ENCODE assay signal across 2 worm cellular contexts in the genomic region with DNA sequence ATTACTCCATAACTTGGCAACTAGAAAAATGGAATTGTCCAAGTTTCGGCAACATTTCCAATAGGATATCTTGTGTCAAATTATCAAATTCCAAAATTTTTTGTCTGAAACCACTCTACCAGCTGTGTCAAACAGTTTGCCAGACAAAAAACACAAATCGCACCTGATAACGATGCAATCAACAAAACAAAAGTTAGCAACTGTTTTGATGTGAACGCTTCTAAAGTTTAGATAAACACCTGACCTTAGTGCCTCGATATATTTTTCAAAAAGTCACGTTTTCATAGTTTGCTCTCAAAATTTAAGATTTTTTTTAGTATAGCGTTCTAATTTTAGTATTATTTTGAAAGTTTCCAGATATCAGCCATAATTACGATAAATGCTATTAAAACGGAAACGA.
TF ChIP-seq lines count a peak whose summit lies in the region.

No protein-coding gene starts in this region.

TF ChIP-seq in whole organism, L3 larva, 47 proteins besides CTCF, POLR2A, EP300 and RAD21:
- TF ChIP-seq nhr-28 (tag; optimal IDR thresholded peaks at IDR 0.05; lab: Kevin White, UChicago) (no peak), pha-4 (tag; optimal IDR thresholded peaks at IDR 0.05; lab: Kevin White, UChicago) (peak; percentile 21), ZK546.5 (tag; optimal IDR thresholded peaks at IDR 0.05; lab: Kevin White, UChicago) (no peak), sea-2 (GFP tag; optimal IDR thresholded peaks at IDR 0.05; lab: Kevin White, UChicago) (no peak)

TF ChIP-seq in whole organism, L4 larva, 104 proteins besides CTCF, POLR2A, EP300 and RAD21:
- TF ChIP-seq hlh-11 (tag; optimal IDR thresholded peaks at IDR 0.05; lab: Kevin White, UChicago) (peak; percentile 8), hlh-30 (tag; optimal IDR thresholded peaks at IDR 0.05; lab: Kevin White, UChicago; ENCODE audit: insufficient read depth) (peak; percentile 9), lin-39 (tag; optimal IDR thresholded peaks at IDR 0.05; lab: Kevin White, UChicago) (no peak), daf-16 (GFP tag; optimal IDR thresholded peaks at IDR 0.05; lab: Kevin White, UChicago) (peak in 1 of 2 experiments; percentile 61), daf-16 (tag; optimal IDR thresholded peaks at IDR 0.05; lab: Kevin White, UChicago) (peak; percentile 33), pqm-1 (tag; optimal IDR thresholded peaks at IDR 0.05; lab: Kevin White, UChicago) (no peak), arid-1 (GFP tag; conservative IDR thresholded peaks at IDR 0.05; lab: Robert Waterston, UW) (no peak), nhr-48 (tag; optimal IDR thresholded peaks at IDR 0.05; lab: Kevin White, UChicago) (no peak), hif-1 (tag; optimal IDR thresholded peaks at IDR 0.05; lab: Kevin White, UChicago) (peak in 1 of 2 experiments; percentile 93)

Comparison
In these comparisons a context has a peak if more than half of its experiments do, and no peak if none do; other contexts are left out.
1. Of the 28 proteins assayed by ChIP-seq in both whole organism, L4 larva and whole organism, L3 larva: peak only in whole organism, L4 larva: none; only in whole organism, L3 larva: pha-4; in both: none; in neither: 27.